Worm (Caenorhabditis elegans): Measurements from ENCODE around the gene C27D9.2.

Gene C27D9.2

DNA sequence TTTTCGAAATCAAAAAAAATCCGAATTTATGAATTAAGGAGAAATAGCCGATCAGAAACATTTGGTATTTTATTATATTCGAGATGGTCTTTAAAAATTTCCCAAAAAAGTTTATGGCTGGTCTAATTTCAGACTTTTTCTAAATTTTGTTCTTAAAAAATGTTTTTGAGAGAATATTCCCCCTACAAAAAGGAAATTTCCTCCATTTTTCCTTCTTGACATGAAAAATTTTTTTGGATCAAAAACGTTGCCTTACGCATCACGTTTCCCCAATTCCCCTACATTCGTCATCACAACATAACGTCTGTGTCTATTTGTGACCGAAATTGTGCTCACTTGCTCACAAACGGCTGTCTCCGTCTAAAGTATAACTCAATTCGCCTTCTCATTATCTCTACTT is 36.7 kb upstream of the C27D9.2 start:
- no peak for TF ChIP-seq pes-1 (GFP tag; IDR thresholded peaks at IDR 0.05)
- no peak for TF ChIP-seq tbx-11 (GFP tag; IDR thresholded peaks at IDR 0.05)
- TF ChIP-seq ceh-36 (tag; optimal IDR thresholded peaks at IDR 0.05) = no peak
- no peak for TF ChIP-seq ets-7 (tag; optimal IDR thresholded peaks at IDR 0.05)
- no peak for TF ChIP-seq sea-1 (GFP tag; conservative IDR thresholded peaks at IDR 0.05)
- TF ChIP-seq B0310.2 (tag; optimal IDR thresholded peaks at IDR 0.05) = no peak
- TF ChIP-seq ama-1 (optimal IDR thresholded peaks at IDR 0.05) = no peak
- no peak for TF ChIP-seq hmbx-1 (tag; optimal IDR thresholded peaks at IDR 0.05)
- no peak for TF ChIP-seq flt-1 (GFP tag; IDR thresholded peaks at IDR 0.05)
- no peak for TF ChIP-seq F13C5.2 (tag; optimal IDR thresholded peaks at IDR 0.05)
- TF ChIP-seq hnd-1 (tag; optimal IDR thresholded peaks at IDR 0.05) = no peak
- no peak for TF ChIP-seq hmg-4 (GFP tag; optimal IDR thresholded peaks at IDR 0.05)
- TF ChIP-seq scrt-1 (GFP tag; IDR thresholded peaks at IDR 0.05) = no peak
- TF ChIP-seq tbx-37 (GFP tag; conservative IDR thresholded peaks at IDR 0.05) = no peak
- TF ChIP-seq aly-1 (tag; optimal IDR thresholded peaks at IDR 0.05) = no peak
- TF ChIP-seq ceh-13 (GFP tag; optimal IDR thresholded peaks at IDR 0.05) = no peak
- TF ChIP-seq tra-4 (tag; optimal IDR thresholded peaks at IDR 0.05) = no peak

DNA sequence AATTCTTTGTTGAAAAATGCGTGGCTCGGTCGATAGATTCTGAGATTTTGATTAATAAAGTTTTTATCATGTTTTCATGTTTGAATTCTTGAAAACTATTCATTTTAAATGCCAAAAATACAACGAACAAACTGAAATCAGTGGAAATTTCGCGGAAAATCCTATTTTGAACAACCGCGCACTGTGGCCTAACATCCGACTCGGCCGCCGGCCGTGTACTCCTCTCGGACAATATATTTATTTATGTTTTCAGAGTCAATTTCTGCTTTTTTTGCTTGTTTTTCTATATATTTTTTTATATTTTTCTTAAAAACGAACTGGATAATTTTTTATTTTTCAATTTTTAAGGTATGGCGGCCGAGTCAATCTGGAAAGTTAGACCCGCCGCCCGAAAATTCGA is 34.6 kb upstream of the C27D9.2 start, which contains the start of gene F26G1.1:
TSS of gene F26G1.1 (plus strand) at position 347 of the 400 bp plus-strand sequence.
- TF ChIP-seq F13C5.2 (tag; optimal IDR thresholded peaks at IDR 0.05) (peak; percentile 24), hmg-4 (GFP tag; optimal IDR thresholded peaks at IDR 0.05) (peak; percentile 59), ama-1 (optimal IDR thresholded peaks at IDR 0.05) (no peak), tbx-37 (GFP tag; conservative IDR thresholded peaks at IDR 0.05) (peak; percentile 78)

DNA sequence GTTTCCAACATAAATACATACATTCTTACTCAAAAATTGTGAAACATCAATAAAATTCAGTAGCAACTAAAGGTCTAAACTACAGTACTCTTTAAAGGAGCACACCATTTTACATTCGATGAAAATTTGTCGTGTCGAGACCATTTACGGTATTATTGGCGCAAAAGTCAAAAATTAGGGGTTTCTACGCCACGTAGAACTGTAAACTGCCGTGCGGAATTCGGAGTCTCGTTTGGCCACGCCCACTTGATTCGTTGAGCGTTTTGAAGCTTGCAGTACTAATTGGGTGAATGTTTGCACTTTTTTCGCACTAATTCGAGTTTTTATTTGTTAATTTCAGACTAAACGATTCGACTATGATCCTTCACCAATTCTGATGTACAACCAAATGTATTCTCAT is 34.0 kb upstream of the C27D9.2 start:
- no peak for TF ChIP-seq F13C5.2 (tag; optimal IDR thresholded peaks at IDR 0.05)
- no peak for TF ChIP-seq sea-1 (GFP tag; conservative IDR thresholded peaks at IDR 0.05)
- no peak for TF ChIP-seq B0310.2 (tag; optimal IDR thresholded peaks at IDR 0.05)
- TF ChIP-seq ama-1 (optimal IDR thresholded peaks at IDR 0.05) = no peak
- no peak for TF ChIP-seq scrt-1 (GFP tag; IDR thresholded peaks at IDR 0.05)
- no peak for TF ChIP-seq aly-1 (tag; optimal IDR thresholded peaks at IDR 0.05)
- TF ChIP-seq tbx-11 (GFP tag; IDR thresholded peaks at IDR 0.05) = no peak
- TF ChIP-seq tra-4 (tag; optimal IDR thresholded peaks at IDR 0.05) = no peak
- TF ChIP-seq hmbx-1 (tag; optimal IDR thresholded peaks at IDR 0.05) = no peak
- no peak for TF ChIP-seq ets-7 (tag; optimal IDR thresholded peaks at IDR 0.05)
- no peak for TF ChIP-seq hnd-1 (tag; optimal IDR thresholded peaks at IDR 0.05)
- no peak for TF ChIP-seq flt-1 (GFP tag; IDR thresholded peaks at IDR 0.05)
- no peak for TF ChIP-seq pes-1 (GFP tag; IDR thresholded peaks at IDR 0.05)
- no peak for TF ChIP-seq tbx-37 (GFP tag; conservative IDR thresholded peaks at IDR 0.05)
- no peak for TF ChIP-seq ceh-13 (GFP tag; optimal IDR thresholded peaks at IDR 0.05)
- no peak for TF ChIP-seq hmg-4 (GFP tag; optimal IDR thresholded peaks at IDR 0.05)
- TF ChIP-seq ceh-36 (tag; optimal IDR thresholded peaks at IDR 0.05) = no peak

DNA sequence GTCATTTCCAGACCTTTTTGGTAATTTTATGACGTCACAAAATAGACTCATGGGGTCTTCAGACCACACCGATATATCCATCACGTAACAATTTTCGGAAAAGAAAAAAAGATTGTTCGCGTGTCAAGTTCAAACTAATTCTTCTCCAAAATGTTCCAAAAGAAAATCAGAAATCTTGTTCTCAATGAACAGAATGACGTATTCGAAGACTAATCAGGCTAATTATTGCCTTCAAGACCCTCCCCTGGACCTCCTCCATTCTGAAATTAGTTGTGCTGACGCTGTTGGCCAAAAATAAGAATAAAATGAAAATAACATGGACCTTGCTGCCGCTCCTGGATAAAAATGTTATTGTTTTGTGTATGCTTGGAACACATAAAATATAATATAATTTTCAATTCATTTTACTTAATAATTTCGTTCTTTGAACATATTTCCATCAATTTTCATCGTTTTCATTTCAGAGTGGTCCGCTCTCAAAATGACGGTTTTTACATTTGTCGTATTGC is 33.2 kb upstream of the C27D9.2 start, which contains the start of gene F26G1.15:
TSS of gene F26G1.15 (plus strand) at position 459 of the 509 bp plus-strand sequence.
- TF ChIP-seq sea-1 (GFP tag; conservative IDR thresholded peaks at IDR 0.05) = no peak
- no peak for TF ChIP-seq ets-7 (tag; optimal IDR thresholded peaks at IDR 0.05)
- no peak for TF ChIP-seq ceh-13 (GFP tag; optimal IDR thresholded peaks at IDR 0.05)
- no peak for TF ChIP-seq flt-1 (GFP tag; IDR thresholded peaks at IDR 0.05)
- no peak for TF ChIP-seq tbx-11 (GFP tag; IDR thresholded peaks at IDR 0.05)
- TF ChIP-seq ama-1 (optimal IDR thresholded peaks at IDR 0.05) = no peak
- no peak for TF ChIP-seq aly-1 (tag; optimal IDR thresholded peaks at IDR 0.05)
- TF ChIP-seq ceh-36 (tag; optimal IDR thresholded peaks at IDR 0.05) = no peak
- no peak for TF ChIP-seq hmg-4 (GFP tag; optimal IDR thresholded peaks at IDR 0.05)
- TF ChIP-seq scrt-1 (GFP tag; IDR thresholded peaks at IDR 0.05) = no peak
- TF ChIP-seq tra-4 (tag; optimal IDR thresholded peaks at IDR 0.05) = no peak
- no peak for TF ChIP-seq pes-1 (GFP tag; IDR thresholded peaks at IDR 0.05)
- TF ChIP-seq hmbx-1 (tag; optimal IDR thresholded peaks at IDR 0.05) = no peak
- no peak for TF ChIP-seq tbx-37 (GFP tag; conservative IDR thresholded peaks at IDR 0.05)
- no peak for TF ChIP-seq hnd-1 (tag; optimal IDR thresholded peaks at IDR 0.05)
- TF ChIP-seq F13C5.2 (tag; optimal IDR thresholded peaks at IDR 0.05) = no peak
- TF ChIP-seq B0310.2 (tag; optimal IDR thresholded peaks at IDR 0.05) = no peak

DNA sequence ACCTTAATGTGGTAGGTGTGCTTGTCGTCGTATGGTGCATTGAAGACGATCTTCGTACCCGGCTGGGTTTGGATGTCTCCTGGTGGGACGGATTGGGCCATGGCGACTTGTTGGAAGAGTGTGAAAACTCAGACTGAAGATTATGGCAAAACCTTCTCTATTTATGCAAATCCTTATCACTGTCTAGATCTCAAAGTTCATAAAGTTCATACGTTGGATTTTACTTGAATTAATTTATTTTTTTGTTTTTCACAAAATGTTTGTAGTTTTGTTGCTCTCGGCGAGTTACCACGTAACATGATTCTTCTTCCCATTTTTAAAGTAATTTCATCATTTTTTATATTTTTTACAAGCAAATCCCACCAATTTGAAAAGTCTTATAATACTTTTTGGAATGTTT is 29.5 kb upstream of the C27D9.2 start, which contains the start of gene msp-3:
TSS of gene msp-3 (minus strand) at position 101 of the 400 bp plus-strand sequence.
- TF ChIP-seq scrt-1 (GFP tag; IDR thresholded peaks at IDR 0.05) = no peak
- TF ChIP-seq hmg-4 (GFP tag; optimal IDR thresholded peaks at IDR 0.05) = no peak
- TF ChIP-seq ama-1 (optimal IDR thresholded peaks at IDR 0.05) = no peak
- no peak for TF ChIP-seq F13C5.2 (tag; optimal IDR thresholded peaks at IDR 0.05)
- TF ChIP-seq hmbx-1 (tag; optimal IDR thresholded peaks at IDR 0.05) = no peak
- no peak for TF ChIP-seq hnd-1 (tag; optimal IDR thresholded peaks at IDR 0.05)
- TF ChIP-seq sea-1 (GFP tag; conservative IDR thresholded peaks at IDR 0.05) = no peak
- no peak for TF ChIP-seq B0310.2 (tag; optimal IDR thresholded peaks at IDR 0.05)
- no peak for TF ChIP-seq ceh-13 (GFP tag; optimal IDR thresholded peaks at IDR 0.05)
- TF ChIP-seq ets-7 (tag; optimal IDR thresholded peaks at IDR 0.05) = no peak
- TF ChIP-seq tra-4 (tag; optimal IDR thresholded peaks at IDR 0.05) = no peak
- no peak for TF ChIP-seq tbx-11 (GFP tag; IDR thresholded peaks at IDR 0.05)
- no peak for TF ChIP-seq aly-1 (tag; optimal IDR thresholded peaks at IDR 0.05)
- TF ChIP-seq pes-1 (GFP tag; IDR thresholded peaks at IDR 0.05) = no peak
- no peak for TF ChIP-seq ceh-36 (tag; optimal IDR thresholded peaks at IDR 0.05)

DNA sequence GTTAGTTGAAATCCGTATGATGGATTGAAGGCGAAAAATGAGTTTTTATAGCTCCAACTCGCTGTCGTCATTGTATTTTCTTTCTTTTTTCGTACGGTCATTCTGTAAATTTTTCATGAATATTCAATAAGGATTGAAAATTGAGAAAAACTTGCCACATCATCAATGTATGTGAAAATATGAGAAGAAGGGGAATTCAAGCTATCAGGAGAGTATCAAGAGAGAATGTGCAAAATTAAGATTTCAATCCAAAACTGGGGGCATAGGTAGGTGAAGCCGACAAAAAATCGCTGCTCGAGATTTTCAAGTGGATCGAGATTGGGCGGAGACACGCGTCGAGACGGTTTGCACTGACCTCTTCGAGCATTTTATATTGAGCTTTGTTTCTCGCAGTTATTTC is 27.8 kb upstream of the C27D9.2 start, which contains the start of gene nep-12:
TSS of gene nep-12 (minus strand) at position 101 of the 400 bp plus-strand sequence.
- TF ChIP-seq pes-1 (GFP tag; IDR thresholded peaks at IDR 0.05) (no peak), ets-7 (tag; optimal IDR thresholded peaks at IDR 0.05) (no peak), F13C5.2 (tag; optimal IDR thresholded peaks at IDR 0.05) (no peak), flt-1 (GFP tag; IDR thresholded peaks at IDR 0.05) (no peak), hnd-1 (tag; optimal IDR thresholded peaks at IDR 0.05) (no peak), tra-4 (tag; optimal IDR thresholded peaks at IDR 0.05) (no peak), sea-1 (GFP tag; conservative IDR thresholded peaks at IDR 0.05) (no peak), ceh-36 (tag; optimal IDR thresholded peaks at IDR 0.05) (no peak), hmg-4 (GFP tag; optimal IDR thresholded peaks at IDR 0.05) (no peak), ama-1 (optimal IDR thresholded peaks at IDR 0.05) (no peak), ceh-13 (GFP tag; optimal IDR thresholded peaks at IDR 0.05) (no peak), tbx-37 (GFP tag; conservative IDR thresholded peaks at IDR 0.05) (no peak), B0310.2 (tag; optimal IDR thresholded peaks at IDR 0.05) (no peak)

DNA sequence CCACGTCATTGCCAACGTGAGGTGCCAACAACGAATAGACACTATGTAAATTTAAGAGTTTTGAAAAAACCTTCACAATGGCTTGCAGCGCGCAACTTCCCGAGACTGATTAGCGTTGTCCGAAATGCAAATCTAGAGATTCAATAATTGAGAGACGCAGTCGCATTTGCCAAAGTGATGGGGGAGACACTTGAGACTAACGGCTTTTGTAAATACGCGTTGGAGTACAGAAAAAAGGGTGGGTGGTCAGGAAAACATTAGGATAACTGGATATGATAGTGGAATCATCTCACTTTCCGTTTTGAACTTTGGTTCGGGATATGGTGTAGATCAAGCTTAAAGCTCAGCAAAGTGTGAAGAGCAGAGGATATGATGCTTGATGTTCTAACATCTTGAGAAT is 23.1 kb upstream of the C27D9.2 start:
- TF ChIP-seq tbx-37 (GFP tag; conservative IDR thresholded peaks at IDR 0.05) (no peak), B0310.2 (tag; optimal IDR thresholded peaks at IDR 0.05) (no peak), flt-1 (GFP tag; IDR thresholded peaks at IDR 0.05) (no peak), ama-1 (optimal IDR thresholded peaks at IDR 0.05) (no peak)
